Worm (Caenorhabditis elegans) whole organism, L4 larva: Measurements from ENCODE around the gene F08F8.6.
A peak's percentile ranks its signal among the peaks of the same experiment; 100 is the strongest.

ENCODE experiments used
- F10B5.3 ChIP-seq: sonication (generic microtip); optimal IDR thresholded peaks from 2 replicates; lab custom pipeline; 2016; ENCODE audit warnings: mild to moderate bottlenecking, missing genetic modification characterization, missing compliant biosample characterization
- F26F4.8 ChIP-seq: fragments of 200-800 bp; sonication (Bioruptor generic); conservative IDR thresholded peaks from 2 replicates; pipeline ENCODE4 v1.3.6; 2022; ENCODE audit warnings: missing genetic modification characterization, missing compliant biosample characterization
- F44E2.7 ChIP-seq: fragments of 200-800 bp; sonication (Bioruptor generic); IDR thresholded peaks from 2 replicates; pipeline ENCODE4 v2.1.2; 2022; ENCODE audit warnings: missing genetic modification characterization, missing compliant biosample characterization
- R02D3.7 ChIP-seq: fragments of 150-350 bp; sonication (generic microtip); optimal IDR thresholded peaks from 3 replicates; lab custom pipeline; 2014; ENCODE audit warnings: missing biosample characterization, missing genetic modification characterization
- Y48G9A.11 ChIP-seq: fragments of 200-800 bp; sonication (Bioruptor generic); IDR thresholded peaks from 2 replicates; pipeline ENCODE4 v1.3.6; 2022; ENCODE audit warnings: missing genetic modification reagents, missing genetic modification characterization, missing compliant biosample characterization
- Y75B8A.6 ChIP-seq: fragments of 200-800 bp; sonication (Bioruptor generic); IDR thresholded peaks from 2 replicates; pipeline ENCODE4 v1.3.6; 2022; ENCODE audit warnings: missing genetic modification reagents, missing genetic modification characterization, missing compliant biosample characterization
- aly-2 ChIP-seq: sonication (generic microtip); optimal IDR thresholded peaks from 2 replicates; lab custom pipeline; 2018; ENCODE audit warnings: missing biosample characterization, missing genetic modification characterization
- ceh-20 ChIP-seq: fragments of 200-800 bp; sonication (Bioruptor generic); IDR thresholded peaks from 2 replicates; pipeline ENCODE4 v1.3.6; 2022; ENCODE audit warnings: missing genetic modification reagents, missing genetic modification characterization, missing compliant biosample characterization
- ceh-28 ChIP-seq: fragments of 150-350 bp; optimal IDR thresholded peaks from 2 replicates; lab custom pipeline; 2014; ENCODE audit warnings: missing biosample characterization, missing genetic modification reagents, missing genetic modification characterization
- ceh-32 ChIP-seq: sonication (generic microtip); optimal IDR thresholded peaks from 2 replicates; lab custom pipeline; 2016; ENCODE audit warnings: mild to moderate bottlenecking, missing genetic modification characterization, missing compliant biosample characterization; ENCODE audit not compliant: poor library complexity
- ceh-44 ChIP-seq: fragments of 200-800 bp; sonication (Bioruptor generic); IDR thresholded peaks from 2 replicates; pipeline ENCODE4 v1.3.6; 2022; ENCODE audit warnings: missing genetic modification reagents, missing genetic modification characterization, missing compliant biosample characterization
- cey-2 ChIP-seq: sonication (generic microtip); optimal IDR thresholded peaks from 3 replicates; lab custom pipeline; 2017; ENCODE audit warnings: missing genetic modification characterization, mild to moderate bottlenecking, missing compliant biosample characterization, antibody characterized with exemption, borderline replicate concordance; ENCODE audit not compliant: insufficient read depth
- ctbp-1 ChIP-seq: fragments of 200-800 bp; sonication (Bioruptor generic); IDR thresholded peaks from 2 replicates; pipeline ENCODE4 v1.3.6; 2022; ENCODE audit warnings: missing genetic modification reagents, missing genetic modification characterization, missing compliant biosample characterization
- daf-12 ChIP-seq: fragments of 150-350 bp; optimal IDR thresholded peaks from 2 replicates; lab custom pipeline; 2014; ENCODE audit warnings: missing biosample characterization, missing genetic modification reagents, missing genetic modification characterization
- daf-16 ChIP-seq, 3 experiments: sonication (generic microtip); optimal IDR thresholded peaks; 2 replicates each; lab custom pipeline; 2016 to 2017; ENCODE audit warnings: missing genetic modification characterization in 3 of 3, missing genetic modification reagents in 3 of 3, mild to moderate bottlenecking in 2 of 3, missing compliant biosample characterization in 2 of 3, missing biosample characterization in 1 of 3, moderate library complexity in 1 of 3
- daf-8 ChIP-seq: fragments of 200-800 bp; sonication (Bioruptor generic); IDR thresholded peaks from 2 replicates; pipeline ENCODE4 v1.3.6; 2022; ENCODE audit warnings: missing genetic modification characterization, missing compliant biosample characterization
- dmd-6 ChIP-seq: fragments of 200-800 bp; sonication (Bioruptor generic); IDR thresholded peaks from 2 replicates; pipeline ENCODE4 v1.3.6; 2022; ENCODE audit warnings: missing genetic modification reagents, missing genetic modification characterization, missing compliant biosample characterization
- dmd-8 ChIP-seq: fragments of 200-800 bp; sonication (Bioruptor generic); IDR thresholded peaks from 2 replicates; pipeline ENCODE4 v1.3.6; 2022; ENCODE audit warnings: missing genetic modification characterization, missing compliant biosample characterization
- dmd-9 ChIP-seq: fragments of 200-800 bp; sonication (Bioruptor generic); IDR thresholded peaks from 2 replicates; pipeline ENCODE4 v1.3.6; 2022; ENCODE audit warnings: missing genetic modification reagents, missing genetic modification characterization, missing compliant biosample characterization
- duxl-1 ChIP-seq: sonication (generic microtip); optimal IDR thresholded peaks from 2 replicates; lab custom pipeline; 2016; ENCODE audit warnings: mild to moderate bottlenecking, missing genetic modification characterization, moderate library complexity, missing compliant biosample characterization; ENCODE audit not compliant: poor library complexity
- dve-1 ChIP-seq: sonication (generic microtip); optimal IDR thresholded peaks from 2 replicates; lab custom pipeline; 2017; ENCODE audit warnings: antibody characterized with exemption, mild to moderate bottlenecking, missing genetic modification characterization, missing compliant biosample characterization; ENCODE audit not compliant: insufficient read depth
- egl-43 ChIP-seq: fragments of 200-800 bp; sonication (Bioruptor generic); IDR thresholded peaks from 2 replicates; pipeline ENCODE4 v1.3.6; 2022; ENCODE audit warnings: missing genetic modification reagents, missing genetic modification characterization, missing compliant biosample characterization
- gei-8 ChIP-seq: fragments of 200-800 bp; sonication (Bioruptor generic); optimal IDR thresholded peaks from 2 replicates; lab custom pipeline; 2018; ENCODE audit warnings: mild to moderate bottlenecking, missing genetic modification characterization, missing compliant biosample characterization
- hif-1 ChIP-seq, 2 experiments: sonication (generic microtip); optimal IDR thresholded peaks; 2 replicates each; lab custom pipeline; 2016 to 2017; ENCODE audit warnings: missing compliant biosample characterization in 2 of 2, missing genetic modification characterization in 2 of 2, missing genetic modification reagents in 2 of 2, missing genotype in 2 of 2, mild to moderate bottlenecking in 1 of 2
- hlh-11 ChIP-seq: fragments of 200-800 bp; sonication (Bioruptor generic); optimal IDR thresholded peaks from 2 replicates; lab custom pipeline; 2018; ENCODE audit warnings: mild to moderate bottlenecking, missing genetic modification characterization, missing compliant biosample characterization
- jun-1 ChIP-seq: fragments of 150-350 bp; optimal IDR thresholded peaks from 2 replicates; lab custom pipeline; 2014; ENCODE audit warnings: missing biosample characterization, missing genetic modification reagents, missing genetic modification characterization
- lim-7 ChIP-seq: fragments of 200-800 bp; sonication (Bioruptor generic); IDR thresholded peaks from 2 replicates; pipeline ENCODE4 v1.3.6; 2022; ENCODE audit warnings: missing genetic modification characterization, missing compliant biosample characterization
- lin-1 ChIP-seq: fragments of 200-800 bp; sonication (Bioruptor generic); IDR thresholded peaks from 2 replicates; pipeline ENCODE4 v1.3.6; 2022; ENCODE audit warnings: missing genetic modification reagents, missing genetic modification characterization, missing compliant biosample characterization
- lin-15B ChIP-seq: fragments of 150-350 bp; sonication (generic microtip); optimal IDR thresholded peaks from 3 replicates; lab custom pipeline; 2014; ENCODE audit warnings: missing biosample characterization, missing genetic modification characterization
- lin-38 ChIP-seq: fragments of 200-800 bp; sonication (Bioruptor generic); IDR thresholded peaks from 2 replicates; pipeline ENCODE4 v1.3.6; 2022; ENCODE audit warnings: missing genetic modification reagents, missing genetic modification characterization, missing compliant biosample characterization
- lir-3 ChIP-seq: sonication (generic microtip); optimal IDR thresholded peaks from 2 replicates; lab custom pipeline; 2016; ENCODE audit warnings: mild to moderate bottlenecking, missing genetic modification characterization, missing compliant biosample characterization
- lsy-2 ChIP-seq, 2 experiments: fragments of 150-350 bp in 1 of 2; sonication (generic microtip) in 1 of 2; optimal IDR thresholded peaks; 2 replicates each; lab custom pipeline; 2014 to 2017; ENCODE audit warnings: missing biosample characterization in 2 of 2, missing genetic modification characterization in 2 of 2
- madf-9 ChIP-seq: fragments of 200-800 bp; sonication (Bioruptor generic); conservative IDR thresholded peaks from 2 replicates; pipeline ENCODE4 v1.3.6; 2022; ENCODE audit warnings: missing genetic modification reagents, missing genetic modification characterization, missing compliant biosample characterization
- mep-1 ChIP-seq: fragments of 150-350 bp; sonication (generic microtip); optimal IDR thresholded peaks from 3 replicates; lab custom pipeline; 2014; ENCODE audit warnings: missing biosample characterization, missing genetic modification characterization
- mes-2 ChIP-seq: sonication (generic microtip); optimal IDR thresholded peaks from 2 replicates; lab custom pipeline; 2016; ENCODE audit warnings: missing genotype, mild to moderate bottlenecking, missing genetic modification characterization, missing compliant biosample characterization; ENCODE audit not compliant: poor library complexity, severe bottlenecking
- mxl-2 ChIP-seq: fragments of 200-800 bp; sonication (Bioruptor generic); conservative IDR thresholded peaks from 2 replicates; pipeline ENCODE4 v1.3.6; 2022; ENCODE audit warnings: missing genetic modification reagents, missing genetic modification characterization, missing compliant biosample characterization
- mxl-3 ChIP-seq: fragments of 200-800 bp; sonication (Bioruptor generic); optimal IDR thresholded peaks from 2 replicates; lab custom pipeline; 2018; ENCODE audit warnings: mild to moderate bottlenecking, missing genetic modification characterization, missing compliant biosample characterization
- nhr-10 ChIP-seq: fragments of 150-350 bp; optimal IDR thresholded peaks from 2 replicates; lab custom pipeline; 2014; ENCODE audit warnings: missing biosample characterization, missing genetic modification characterization
- nhr-25 ChIP-seq: sonication (generic microtip); optimal IDR thresholded peaks from 2 replicates; lab custom pipeline; 2017; ENCODE audit warnings: missing genetic modification characterization, mild to moderate bottlenecking, missing compliant biosample characterization, antibody characterized with exemption, moderate library complexity, borderline replicate concordance; ENCODE audit not compliant: insufficient read depth
- nhr-41 ChIP-seq: fragments of 200-800 bp; sonication (Bioruptor generic); IDR thresholded peaks from 2 replicates; pipeline ENCODE4 v1.3.6; 2022; ENCODE audit warnings: missing genetic modification reagents, missing genetic modification characterization, missing compliant biosample characterization
- nhr-42 ChIP-seq: fragments of 200-800 bp; sonication (Bioruptor generic); IDR thresholded peaks from 2 replicates; pipeline ENCODE4 v1.3.6; 2022; ENCODE audit warnings: missing genetic modification characterization, missing compliant biosample characterization
- nhr-6 ChIP-seq: fragments of 150-350 bp; optimal IDR thresholded peaks from 2 replicates; lab custom pipeline; 2014; ENCODE audit warnings: missing biosample characterization, missing genetic modification characterization
- rbr-2 ChIP-seq: sonication (generic microtip); optimal IDR thresholded peaks from 2 replicates; lab custom pipeline; 2016; ENCODE audit warnings: missing genotype, missing genetic modification characterization, missing compliant biosample characterization
- sdz-12 ChIP-seq: fragments of 200-800 bp; sonication (Bioruptor generic); optimal IDR thresholded peaks from 2 replicates; lab custom pipeline; 2018; ENCODE audit warnings: mild to moderate bottlenecking, missing genetic modification characterization, missing compliant biosample characterization
- spr-1 ChIP-seq: sonication (generic microtip); optimal IDR thresholded peaks from 2 replicates; lab custom pipeline; 2016; ENCODE audit warnings: mild to moderate bottlenecking, missing genetic modification characterization, missing compliant biosample characterization
- tag-97 ChIP-seq: fragments of 200-800 bp; sonication (Bioruptor generic); IDR thresholded peaks from 2 replicates; pipeline ENCODE4 v1.3.6; 2022; ENCODE audit warnings: missing genetic modification characterization, missing compliant biosample characterization
- unc-130 ChIP-seq: sonication (generic microtip); optimal IDR thresholded peaks from 2 replicates; lab custom pipeline; 2016; ENCODE audit warnings: missing genetic modification reagents, missing genetic modification characterization, missing compliant biosample characterization
- unc-39 ChIP-seq: sonication (generic microtip); optimal IDR thresholded peaks from 2 replicates; lab custom pipeline; 2017; ENCODE audit warnings: missing biosample characterization, missing genetic modification characterization
- vab-7 ChIP-seq: fragments of 200-800 bp; sonication (Bioruptor generic); IDR thresholded peaks from 2 replicates; pipeline ENCODE4 v1.3.6; 2022; ENCODE audit warnings: missing genetic modification reagents, missing genetic modification characterization, missing compliant biosample characterization
- zip-11 ChIP-seq: fragments of 200-800 bp; sonication (Bioruptor generic); IDR thresholded peaks from 2 replicates; pipeline ENCODE4 v1.3.6; 2022; ENCODE audit warnings: missing genetic modification characterization, missing compliant biosample characterization

The F08F8.6 gene

DNA sequence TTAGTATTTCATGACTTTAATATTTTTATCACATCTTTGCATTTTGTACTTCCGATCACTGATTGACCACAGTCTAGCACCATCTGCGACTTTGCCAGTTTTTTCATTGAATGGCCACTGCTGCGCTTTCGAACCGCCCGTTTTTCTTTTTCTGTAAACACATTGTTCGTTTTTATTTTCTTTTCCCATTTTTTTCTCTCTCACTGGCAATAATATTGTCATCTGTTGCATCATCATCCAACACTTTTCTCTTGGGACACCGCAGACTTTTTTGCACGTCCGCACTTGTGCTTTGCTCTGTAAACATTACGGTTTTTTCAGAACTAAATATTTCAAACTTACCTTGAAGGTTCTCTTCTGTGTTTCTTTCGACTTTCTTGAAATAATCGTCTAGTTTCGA is 15.1 kb downstream of the F08F8.6 start (continued):
- TF ChIP-seq duxl-1 (tag; lab: Kevin White, UChicago) (no peak), ceh-20 (GFP tag; lab: Robert Waterston, UW) (0 out of 2 replicates have a peak, but pooled peaks have one; percentile 42), ceh-44 (GFP tag; lab: Robert Waterston, UW) (no peak), dmd-8 (GFP tag; lab: Robert Waterston, UW) (no peak), hlh-11 (tag; lab: Kevin White, UChicago) (peak; percentile 72), F44E2.7 (no peak), tag-97 (no peak), ctbp-1 (GFP tag; lab: Robert Waterston, UW) (no peak), F10B5.3 (tag; lab: Kevin White, UChicago) (no peak), dve-1 (tag; lab: Kevin White, UChicago) (peak; percentile 24), lin-38 (GFP tag; lab: Robert Waterston, UW) (no peak), Y48G9A.11 (GFP tag; lab: Robert Waterston, UW) (no peak), mep-1 (peak; percentile 36), lin-15B (tag; lab: Kevin White, UChicago) (no peak), unc-130 (GFP tag; lab: Kevin White, UChicago) (no peak), jun-1 (tag; lab: Kevin White, UChicago) (no peak), madf-9 (GFP tag; lab: Robert Waterston, UW) (no peak), dmd-6 (peak; percentile 51; the same call in 1 of the 2 replicates), daf-12 (no peak), mxl-2 (GFP tag; lab: Robert Waterston, UW) (no peak), Y75B8A.6 (GFP tag; lab: Robert Waterston, UW) (no peak), nhr-6 (tag; lab: Kevin White, UChicago) (no peak), aly-2 (tag; lab: Kevin White, UChicago) (no peak), mes-2 (no peak), daf-8 (GFP tag; lab: Robert Waterston, UW) (no peak), ceh-28 (tag; lab: Kevin White, UChicago) (no peak), lir-3 (tag; lab: Kevin White, UChicago) (no peak), nhr-41 (GFP tag; lab: Robert Waterston, UW) (no peak), rbr-2 (tag; lab: Kevin White, UChicago) (no peak), nhr-25 (tag; lab: Kevin White, UChicago) (no peak), hif-1 (tag; optimal IDR thresholded peaks at IDR 0.05; lab: Kevin White, UChicago) (peak in 1 of 2 experiments; percentile 92), ceh-32 (tag; lab: Kevin White, UChicago) (no peak), lsy-2 (tag; optimal IDR thresholded peaks at IDR 0.05; lab: Kevin White, UChicago) (no peak), gei-8 (GFP tag; lab: Kevin White, UChicago) (no peak), mxl-3 (GFP tag; lab: Kevin White, UChicago) (peak; percentile 15), nhr-10 (tag; lab: Kevin White, UChicago) (no peak), F26F4.8 (GFP tag; lab: Robert Waterston, UW) (no peak), nhr-42 (GFP tag; lab: Robert Waterston, UW) (no peak), spr-1 (tag; lab: Kevin White, UChicago) (no peak), R02D3.7 (no peak), cey-2 (tag; lab: Kevin White, UChicago) (no peak), daf-16 (GFP tag; optimal IDR thresholded peaks at IDR 0.05; lab: Kevin White, UChicago) (peak in 1 of 2 experiments; percentile 80), daf-16 (tag; optimal IDR thresholded peaks at IDR 0.05; lab: Kevin White, UChicago) (peak; percentile 60), lim-7 (no peak), dmd-9 (GFP tag; lab: Robert Waterston, UW) (no peak), lin-1 (GFP tag; lab: Robert Waterston, UW) (no peak), unc-39 (tag; lab: Kevin White, UChicago) (no peak), zip-11 (GFP tag; lab: Robert Waterston, UW) (no peak), vab-7 (no peak), egl-43 (GFP tag; lab: Robert Waterston, UW) (no peak), sdz-12 (GFP tag; lab: Kevin White, UChicago) (no peak)
